Fruit fly (Drosophila melanogaster) whole organism, embryonic: ENCODE data around the gene hkb.

ENCODE experiments used
- Bteb2 ChIP-seq: fragments of 200-800 bp; sonication (Bioruptor generic); optimal IDR thresholded peaks from 2 replicates; lab custom pipeline; 2016; ENCODE audit warnings: missing biosample characterization, missing genetic modification characterization
- CG10543 ChIP-seq: fragments of 200-800 bp; sonication (Bioruptor generic); optimal IDR thresholded peaks from 3 replicates; lab custom pipeline; 2017; ENCODE audit warnings: missing biosample characterization, mild to moderate bottlenecking, missing genetic modification characterization, moderate library complexity
- CG10654 ChIP-seq: fragments of 200-800 bp; sonication (Bioruptor generic); optimal IDR thresholded peaks from 2 replicates; lab custom pipeline; 2016; ENCODE audit warnings: missing biosample characterization, missing genetic modification characterization
- CG11723 ChIP-seq: fragments of 200-800 bp; sonication (Bioruptor generic); optimal IDR thresholded peaks from 2 replicates; lab custom pipeline; 2017; ENCODE audit warnings: missing biosample characterization, mild to moderate bottlenecking, missing genetic modification characterization
- CG12219 ChIP-seq: fragments of 200-800 bp; sonication (Bioruptor generic); optimal IDR thresholded peaks from 3 replicates; lab custom pipeline; 2018; ENCODE audit warnings: missing biosample characterization, mild to moderate bottlenecking, missing genetic modification characterization
- CG12769 ChIP-seq: fragments of 200-800 bp; sonication (Bioruptor generic); optimal IDR thresholded peaks from 2 replicates; lab custom pipeline; 2019; ENCODE audit warnings: missing biosample characterization, mild to moderate bottlenecking, missing genetic modification characterization, moderate library complexity
- CG15514 ChIP-seq: fragments of 200-800 bp; sonication (Bioruptor generic); optimal IDR thresholded peaks from 3 replicates; lab custom pipeline; 2017; ENCODE audit warnings: missing biosample characterization, missing genetic modification characterization, mild to moderate bottlenecking, moderate library complexity, missing genetic modification reagents
- CG1603 ChIP-seq: fragments of 200-800 bp; sonication (Bioruptor generic); optimal IDR thresholded peaks from 2 replicates; lab custom pipeline; 2019; ENCODE audit warnings: missing biosample characterization, mild to moderate bottlenecking, missing genetic modification characterization, moderate library complexity
- CG17359 ChIP-seq: fragments of 200-800 bp; sonication (Bioruptor generic); optimal IDR thresholded peaks from 3 replicates; lab custom pipeline; 2018; ENCODE audit warnings: missing biosample characterization, mild to moderate bottlenecking, missing genetic modification characterization, moderate library complexity
- CG17829 ChIP-seq: fragments of 200-800 bp; optimal IDR thresholded peaks from 2 replicates; lab custom pipeline; 2019; ENCODE audit warnings: missing biosample characterization, mild to moderate bottlenecking, missing genetic modification characterization, moderate library complexity
- CG2116 ChIP-seq: fragments of 200-800 bp; sonication (Bioruptor generic); optimal IDR thresholded peaks from 3 replicates; lab custom pipeline; 2018; ENCODE audit warnings: missing biosample characterization, mild to moderate bottlenecking, missing genetic modification characterization
- CG3163 ChIP-seq: fragments of 200-800 bp; sonication (Bioruptor generic); optimal IDR thresholded peaks from 3 replicates; lab custom pipeline; 2016; ENCODE audit warnings: missing biosample characterization, missing genetic modification characterization
- CG5180 ChIP-seq: fragments of 200-800 bp; sonication (Bioruptor generic); optimal IDR thresholded peaks from 3 replicates; lab custom pipeline; 2017; ENCODE audit warnings: missing biosample characterization, missing genetic modification characterization, mild to moderate bottlenecking, moderate library complexity, missing genetic modification reagents
- CG6854 ChIP-seq: fragments of 200-800 bp; sonication (Bioruptor generic); optimal IDR thresholded peaks from 3 replicates; lab custom pipeline; 2017; ENCODE audit warnings: missing biosample characterization, mild to moderate bottlenecking, missing genetic modification characterization
- CG7271 ChIP-seq: fragments of 200-800 bp; sonication (Bioruptor generic); optimal IDR thresholded peaks from 2 replicates; lab custom pipeline; 2018; ENCODE audit warnings: missing biosample characterization, mild to moderate bottlenecking, missing genetic modification characterization, moderate library complexity
- CG7839 ChIP-seq: fragments of 200-800 bp; sonication (Bioruptor generic); optimal IDR thresholded peaks from 3 replicates; lab custom pipeline; 2018; ENCODE audit warnings: missing biosample characterization, mild to moderate bottlenecking, missing genetic modification characterization, moderate library complexity
- CG7963 ChIP-seq: fragments of 200-800 bp; sonication (Bioruptor generic); IDR thresholded peaks from 3 replicates; pipeline ENCODE4 v1.3.6; 2022; ENCODE audit warnings: missing biosample characterization, missing genetic modification characterization; ENCODE audit not compliant: partially characterized antibody
- CG8290 ChIP-seq, 3 experiments: fragments of 200-800 bp; sonication (Bioruptor generic); optimal IDR thresholded peaks; 2 replicates each; lab custom pipeline; 2016 to 2019; ENCODE audit warnings: missing biosample characterization in 3 of 3, missing genetic modification characterization in 3 of 3, mild to moderate bottlenecking in 2 of 3, moderate library complexity in 1 of 3
- CG8388 ChIP-seq: fragments of 200-800 bp; sonication (Bioruptor generic); optimal IDR thresholded peaks from 2 replicates; lab custom pipeline; 2019; ENCODE audit warnings: missing biosample characterization, mild to moderate bottlenecking, missing genetic modification characterization, moderate library complexity
- CG9797 ChIP-seq: fragments of 200-800 bp; sonication (Bioruptor generic); optimal IDR thresholded peaks from 3 replicates; lab custom pipeline; 2018; ENCODE audit warnings: missing biosample characterization, mild to moderate bottlenecking, missing genetic modification characterization
- Deaf1 ChIP-seq: fragments of 200-800 bp; optimal IDR thresholded peaks from 3 replicates; lab custom pipeline; 2019; ENCODE audit warnings: missing biosample characterization, mild to moderate bottlenecking, missing genetic modification characterization, moderate library complexity
- Doc3 ChIP-seq: fragments of 200-800 bp; sonication (Bioruptor generic); IDR thresholded peaks from 3 replicates; pipeline ENCODE4 v1.3.6; 2022; ENCODE audit warnings: missing biosample characterization, missing genetic modification characterization; ENCODE audit not compliant: partially characterized antibody
- Dref ChIP-seq: fragments of 200-800 bp; sonication (Bioruptor generic); IDR thresholded peaks from 2 replicates; pipeline ENCODE4 v1.3.6; 2022; ENCODE audit warnings: missing biosample characterization, missing genetic modification characterization
- Drgx ChIP-seq: fragments of 200-800 bp; sonication (Bioruptor generic); IDR thresholded peaks from 2 replicates; pipeline ENCODE4 v1.3.6; 2022; ENCODE audit warnings: missing biosample characterization, missing genetic modification characterization
- Fer1 ChIP-seq: fragments of 200-800 bp; sonication (Bioruptor generic); optimal IDR thresholded peaks from 2 replicates; lab custom pipeline; 2017; ENCODE audit warnings: missing biosample characterization, mild to moderate bottlenecking, missing genetic modification characterization
- Med ChIP-seq: fragments of 200-800 bp; sonication (Bioruptor generic); peaks from one replicate; lab custom pipeline; 2016; ENCODE audit warnings: missing biosample characterization, missing genetic modification characterization, mild to moderate bottlenecking, inconsistent platforms, moderate library complexity
- Mrtf ChIP-seq: fragments of 200-800 bp; sonication (Bioruptor generic); IDR thresholded peaks from 3 replicates; pipeline ENCODE4 v1.3.6; 2022; ENCODE audit warnings: missing biosample characterization, missing genetic modification characterization
- NFAT ChIP-seq: fragments of 200-800 bp; sonication (Bioruptor generic); IDR thresholded peaks from 2 replicates; pipeline ENCODE4 v1.3.6; 2022; ENCODE audit warnings: missing biosample characterization, missing genetic modification characterization
- Trl ChIP-seq, 3 experiments: fragments of >200 bp in 2 of 3; fragments of 200-800 bp in 1 of 3; sonication (Bioruptor generic) in 1 of 3; optimal IDR thresholded peaks; 2 replicates in 1 of 3; 3 replicates in 2 of 3; lab custom pipeline; 2016 to 2017; ENCODE audit warnings: missing biosample characterization in 1 of 3, missing genetic modification characterization in 1 of 3
- YL-1 ChIP-seq: fragments of 200-800 bp; sonication (Bioruptor generic); optimal IDR thresholded peaks from 3 replicates; lab custom pipeline; 2017; ENCODE audit warnings: missing biosample characterization, mild to moderate bottlenecking, missing genetic modification characterization
- abd-A ChIP-seq: fragments of 200-800 bp; sonication (Bioruptor generic); optimal IDR thresholded peaks from 3 replicates; lab custom pipeline; 2019; ENCODE audit warnings: missing biosample characterization, mild to moderate bottlenecking, missing genetic modification characterization, moderate library complexity
- cg ChIP-seq: fragments of 200-800 bp; sonication (Bioruptor generic); optimal IDR thresholded peaks from 3 replicates; lab custom pipeline; 2019; ENCODE audit warnings: missing biosample characterization, mild to moderate bottlenecking, missing genetic modification characterization, moderate library complexity
- ci ChIP-seq: fragments of 200-800 bp; sonication (Bioruptor generic); IDR thresholded peaks from 3 replicates; pipeline ENCODE4 v1.3.6; 2022; ENCODE audit warnings: missing biosample characterization, missing genetic modification characterization
- crc ChIP-seq: fragments of 200-800 bp; sonication (Bioruptor generic); optimal IDR thresholded peaks from 2 replicates; lab custom pipeline; 2016; ENCODE audit warnings: missing biosample characterization, missing genetic modification characterization
- hkb ChIP-seq, 2 experiments: fragments of 200-800 bp in 1 of 2; fragments of >200 bp in 1 of 2; sonication (Bioruptor generic) in 1 of 2; IDR thresholded peaks in 1 of 2; optimal IDR thresholded peaks in 1 of 2; 2 replicates each; pipeline versions ENCODE4 v1.3.6 to Lab custom; 2017 to 2022; ENCODE audit warnings: missing biosample characterization in 1 of 2, missing genetic modification characterization in 1 of 2
- kah ChIP-seq: fragments of 200-800 bp; sonication (Bioruptor generic); optimal IDR thresholded peaks from 2 replicates; lab custom pipeline; 2018; ENCODE audit warnings: missing biosample characterization, mild to moderate bottlenecking, missing genetic modification characterization
- mirr ChIP-seq: fragments of 200-800 bp; sonication (Bioruptor generic); optimal IDR thresholded peaks from 3 replicates; lab custom pipeline; 2018; ENCODE audit warnings: missing biosample characterization, mild to moderate bottlenecking, missing genetic modification characterization
- org-1 ChIP-seq: fragments of 200-800 bp; sonication (Bioruptor generic); optimal IDR thresholded peaks from 2 replicates; lab custom pipeline; 2017; ENCODE audit warnings: missing biosample characterization, missing genetic modification characterization
- phol ChIP-seq: fragments of 200-800 bp; sonication (Bioruptor generic); optimal IDR thresholded peaks from 3 replicates; lab custom pipeline; 2018; ENCODE audit warnings: missing biosample characterization, mild to moderate bottlenecking, missing genetic modification characterization, moderate library complexity
- prd ChIP-seq, 3 experiments: fragments of >200 bp in 2 of 3; fragments of 200-800 bp in 1 of 3; sonication (Bioruptor generic) in 1 of 3; optimal IDR thresholded peaks in 2 of 3; IDR thresholded peaks in 1 of 3; 2 replicates in 2 of 3; 3 replicates in 1 of 3; pipeline versions ENCODE4 v1.3.6 to Lab custom; 2017 to 2022; ENCODE audit warnings: missing biosample characterization in 1 of 3, missing genetic modification characterization in 1 of 3
- vvl ChIP-seq: fragments of 200-800 bp; sonication (Bioruptor generic); IDR thresholded peaks from 2 replicates; pipeline ENCODE4 v1.3.6; 2022; ENCODE audit warnings: missing biosample characterization, missing genetic modification characterization
- zen ChIP-seq: fragments of 200-800 bp; sonication (Bioruptor generic); optimal IDR thresholded peaks from 3 replicates; lab custom pipeline; 2018; ENCODE audit warnings: missing biosample characterization, mild to moderate bottlenecking, missing genetic modification characterization, moderate library complexity
- zen2 ChIP-seq: fragments of 200-800 bp; sonication (Bioruptor generic); IDR thresholded peaks from 3 replicates; pipeline ENCODE4 v1.3.6; 2022; ENCODE audit warnings: missing biosample characterization, missing genetic modification characterization; ENCODE audit not compliant: partially characterized antibody
- zfh2 ChIP-seq: fragments of 200-800 bp; sonication (Bioruptor generic); optimal IDR thresholded peaks from 2 replicates; lab custom pipeline; 2016; ENCODE audit warnings: missing biosample characterization, missing genetic modification characterization

hkb gene

dm6 chr3R:4394654-4395581 lies 48.5 kb upstream of the hkb start (continued):
- TF ChIP-seq Mrtf (GFP tag; lab: Robert Waterston, UW): peak; percentile 73; the same call in 2 of the 3 replicates
- TF ChIP-seq mirr (GFP tag; lab: Kevin White, UChicago): peak; percentile 90
- peak; percentile 75 for TF ChIP-seq CG10543 (GFP tag; lab: Kevin White, UChicago)
- TF ChIP-seq, all 482 proteins: peak for 389

dm6 chr3R:4394117-4394516 lies 47.7 kb upstream of the hkb start, which contains the start of gene CG34112:
Gene CG34112 (minus strand): TSS chr3R:4394259.
- no peak for TF ChIP-seq Dref (GFP tag; lab: Robert Waterston, UW)
- peak; percentile 1 for TF ChIP-seq CG17359 (tag; lab: Kevin White, UChicago)
- no peak for TF ChIP-seq CG11723 (GFP tag; lab: Kevin White, UChicago)
- no peak for TF ChIP-seq Bteb2 (GFP tag; lab: Kevin White, UChicago)
- peak; percentile 83 for TF ChIP-seq CG5180
- peak; percentile 57 for TF ChIP-seq Med (GFP tag; lab: Kevin White, UChicago)
- peak; percentile 88 for TF ChIP-seq CG12769 (tag; lab: Kevin White, UChicago)
- no peak for TF ChIP-seq kah (GFP tag; lab: Kevin White, UChicago)
- no peak for TF ChIP-seq CG6854 (GFP tag; lab: Kevin White, UChicago)
- TF ChIP-seq CG15514: peak; percentile 24
- TF ChIP-seq Deaf1: peak; percentile 78
- no peak for TF ChIP-seq Drgx
- TF ChIP-seq cg (GFP tag; lab: Kevin White, UChicago): peak; percentile 32
- peak; percentile 17 for TF ChIP-seq CG3163
- TF ChIP-seq abd-A (tag; lab: Kevin White, UChicago): no peak
- TF ChIP-seq Trl (optimal IDR thresholded peaks at IDR 0.05; lab: Kevin White, UChicago): peak in 1 of 2 experiments; percentile 6
- no peak for TF ChIP-seq Trl (GFP tag; optimal IDR thresholded peaks at IDR 0.05; lab: Kevin White, UChicago)
- no peak for TF ChIP-seq CG7963 (GFP tag; lab: Robert Waterston, UW)
- no peak for TF ChIP-seq org-1
- TF ChIP-seq zen2: no peak
- no peak for TF ChIP-seq CG8290 (GFP tag; optimal IDR thresholded peaks at IDR 0.05; lab: Kevin White, UChicago)
- TF ChIP-seq CG8290 (tag; optimal IDR thresholded peaks at IDR 0.05; lab: Kevin White, UChicago): peak in 1 of 2 experiments; percentile 33
- TF ChIP-seq CG7271 (tag; lab: Kevin White, UChicago): no peak
- no peak for TF ChIP-seq CG10654 (GFP tag; lab: Kevin White, UChicago)
- TF ChIP-seq CG9797 (GFP tag; lab: Kevin White, UChicago): no peak
- TF ChIP-seq hkb (optimal IDR thresholded peaks at IDR 0.05; lab: Kevin White, UChicago): no peak
- 0 out of 2 replicates have a peak, but pooled peaks have one; percentile 13 for TF ChIP-seq hkb (GFP tag; IDR thresholded peaks at IDR 0.05; lab: Robert Waterston, UW)
- 0 out of 3 replicates have a peak, but pooled peaks have one; percentile 34 for TF ChIP-seq ci
- no peak for TF ChIP-seq CG10543 (GFP tag; lab: Kevin White, UChicago)
- TF ChIP-seq CG12219 (GFP tag; lab: Kevin White, UChicago): no peak
- TF ChIP-seq NFAT: peak; percentile 17; the same call in 1 of the 2 replicates
- no peak for TF ChIP-seq zfh2 (GFP tag; lab: Kevin White, UChicago)
- 0 out of 2 replicates have a peak, but pooled peaks have one; percentile 28 for TF ChIP-seq vvl (GFP tag; lab: Robert Waterston, UW)
- TF ChIP-seq, all 482 proteins: peak for 14

dm6 chr3R:4390133-4390532 lies 43.7 kb upstream of the hkb start, which contains the start of gene CG14646:
Gene CG14646 (plus strand): TSS chr3R:4390366.
- peak; percentile 29 for TF ChIP-seq phol (tag; lab: Kevin White, UChicago)
- peak; percentile 29 for TF ChIP-seq YL-1 (GFP tag; lab: Kevin White, UChicago)
- no peak for TF ChIP-seq prd (optimal IDR thresholded peaks at IDR 0.05; lab: Kevin White, UChicago)
- no peak for TF ChIP-seq prd (GFP tag; IDR thresholded peaks at IDR 0.05; lab: Robert Waterston, UW)
- TF ChIP-seq Doc3 (GFP tag; lab: Robert Waterston, UW): peak; percentile 87
- peak; percentile 3 for TF ChIP-seq Fer1 (GFP tag; lab: Kevin White, UChicago)
- no peak for TF ChIP-seq crc (GFP tag; lab: Kevin White, UChicago)
- no peak for TF ChIP-seq CG8388
- TF ChIP-seq CG17829 (tag; lab: Kevin White, UChicago): peak; percentile 8
- TF ChIP-seq CG7839 (tag; lab: Kevin White, UChicago): no peak
- peak; percentile 61 for TF ChIP-seq CG2116 (GFP tag; lab: Kevin White, UChicago)
- peak; percentile 30 for TF ChIP-seq CG1603 (tag; lab: Kevin White, UChicago)
- TF ChIP-seq zen (tag; lab: Kevin White, UChicago): no peak
